Fruit fly (Drosophila melanogaster): ENCODE data around the gene Rev1.
A peak's percentile ranks its signal among the peaks of the same experiment; 100 is the strongest.

Gene Rev1

dm6 chr3L:611639-612611, 42.2 kb upstream of the Rev1 start (continued):
- TF ChIP-seq tll (GFP tag; optimal IDR thresholded peaks at IDR 0.05) = no peak
- peak; percentile 67 for TF ChIP-seq CG13424 (tag; optimal IDR thresholded peaks at IDR 0.05)
- peak; percentile 39 for TF ChIP-seq CHES-1-like (GFP tag; optimal IDR thresholded peaks at IDR 0.05)
- peak; percentile 31; the same call in 1 of the 2 replicates for TF ChIP-seq bowl (GFP tag; IDR thresholded peaks at IDR 0.05)
- TF ChIP-seq eve (GFP tag; optimal IDR thresholded peaks at IDR 0.05) = peak in 1 of 2 experiments; percentile 29

dm6 chr3L:613578-614300, 40.4 kb upstream of the Rev1 start:
- peak; percentile 8 for TF ChIP-seq HLH54F (GFP tag; optimal IDR thresholded peaks at IDR 0.05)
- 0 out of 2 replicates have a peak, but pooled peaks have one; percentile 9 for TF ChIP-seq slbo (GFP tag; IDR thresholded peaks at IDR 0.05)
- TF ChIP-seq Lhr (GFP tag; optimal IDR thresholded peaks at IDR 0.05) = peak; percentile 11
- peak; percentile 53 for TF ChIP-seq CG4820 (GFP tag; optimal IDR thresholded peaks at IDR 0.05)
- TF ChIP-seq CG12942 (GFP tag; optimal IDR thresholded peaks at IDR 0.05) = peak; percentile 12
- peak; percentile 37 for TF ChIP-seq trh (GFP tag; optimal IDR thresholded peaks at IDR 0.05)
- no peak for TF ChIP-seq Myb (GFP tag; optimal IDR thresholded peaks at IDR 0.05)
- TF ChIP-seq NC2β (GFP tag; optimal IDR thresholded peaks at IDR 0.05) = peak; percentile 70
- no peak for TF ChIP-seq CG6791 (GFP tag; IDR thresholded peaks at IDR 0.05; ENCODE audit: partially characterized antibody)
- TF ChIP-seq CG8944 (GFP tag; optimal IDR thresholded peaks at IDR 0.05) = peak; percentile 46
- TF ChIP-seq CG12659 (GFP tag; optimal IDR thresholded peaks at IDR 0.05) = peak; percentile 13
- peak; percentile 49 for TF ChIP-seq CG18764 (GFP tag; optimal IDR thresholded peaks at IDR 0.05)
- TF ChIP-seq CG1233 (GFP tag; optimal IDR thresholded peaks at IDR 0.05) = peak; percentile 14
- TF ChIP-seq oc (tag; optimal IDR thresholded peaks at IDR 0.05) = peak; percentile 42
- TF ChIP-seq CG1024 (GFP tag; IDR thresholded peaks at IDR 0.05) = 0 out of 2 replicates have a peak, but pooled peaks have one; percentile 27
- TF ChIP-seq CG33557 (GFP tag; optimal IDR thresholded peaks at IDR 0.05) = peak; percentile 24
- TF ChIP-seq Nf-YC (tag; optimal IDR thresholded peaks at IDR 0.05) = no peak
- TF ChIP-seq CG4617 (GFP tag; optimal IDR thresholded peaks at IDR 0.05; ENCODE audit: borderline replicate concordance) = peak; percentile 41
- TF ChIP-seq CG13424 (tag; optimal IDR thresholded peaks at IDR 0.05) = peak; percentile 8
- peak; percentile 35 for TF ChIP-seq MTF-1 (GFP tag; optimal IDR thresholded peaks at IDR 0.05; ENCODE audit: borderline replicate concordance)
- peak; percentile 48 for TF ChIP-seq CG30431 (GFP tag; optimal IDR thresholded peaks at IDR 0.05)
- TF ChIP-seq zfh2 (GFP tag; optimal IDR thresholded peaks at IDR 0.05) = no peak
- TF ChIP-seq tup (GFP tag; optimal IDR thresholded peaks at IDR 0.05) = peak; percentile 10
- peak; percentile 88 for TF ChIP-seq CG15696 (tag; optimal IDR thresholded peaks at IDR 0.05)
- peak; percentile 66 for TF ChIP-seq Med (GFP tag)
- peak; percentile 46 for TF ChIP-seq CG18619 (GFP tag; optimal IDR thresholded peaks at IDR 0.05)
- peak; percentile 55 for TF ChIP-seq CG16815 (GFP tag; optimal IDR thresholded peaks at IDR 0.05)
- TF ChIP-seq Atf3 (GFP tag; optimal IDR thresholded peaks at IDR 0.05) = peak; percentile 9
- no peak for TF ChIP-seq dati (GFP tag; IDR thresholded peaks at IDR 0.05)
- TF ChIP-seq chn (GFP tag; optimal IDR thresholded peaks at IDR 0.05) = peak; percentile 40
- TF ChIP-seq HLHmδ (GFP tag; optimal IDR thresholded peaks at IDR 0.05) = no peak
- TF ChIP-seq CG31441 (GFP tag; IDR thresholded peaks at IDR 0.05) = peak; percentile 72
- peak; percentile 93 for TF ChIP-seq CG4404 (GFP tag; IDR thresholded peaks at IDR 0.05)
- no peak for TF ChIP-seq Scr (GFP tag; IDR thresholded peaks at IDR 0.05; ENCODE audit: partially characterized antibody)
- TF ChIP-seq Nf-YB (GFP tag; optimal IDR thresholded peaks at IDR 0.05) = peak; percentile 20
- TF ChIP-seq zfh1 (GFP tag; IDR thresholded peaks at IDR 0.05) = peak; percentile 70
- TF ChIP-seq CG31224 (GFP tag; IDR thresholded peaks at IDR 0.05) = no peak
- no peak for TF ChIP-seq CG5180 (GFP tag; optimal IDR thresholded peaks at IDR 0.05)
- peak in 1 of 3 experiments; percentile 88 for TF ChIP-seq Stat92E (GFP tag; optimal IDR thresholded peaks at IDR 0.05)
- no peak for TF ChIP-seq CG31388 (GFP tag; optimal IDR thresholded peaks at IDR 0.05)
